Worm (Caenorhabditis elegans) whole organism, dauer: ENCODE measurements around the gene Y66D12A.8.

Experiments used
- unc-62 ChIP-seq: sonication (generic microtip); optimal IDR thresholded peaks from 2 replicates; lab custom pipeline; 2017; ENCODE audit warnings: missing biosample characterization, missing genetic modification reagents, missing genetic modification characterization

Gene Y66D12A.8

DNA sequence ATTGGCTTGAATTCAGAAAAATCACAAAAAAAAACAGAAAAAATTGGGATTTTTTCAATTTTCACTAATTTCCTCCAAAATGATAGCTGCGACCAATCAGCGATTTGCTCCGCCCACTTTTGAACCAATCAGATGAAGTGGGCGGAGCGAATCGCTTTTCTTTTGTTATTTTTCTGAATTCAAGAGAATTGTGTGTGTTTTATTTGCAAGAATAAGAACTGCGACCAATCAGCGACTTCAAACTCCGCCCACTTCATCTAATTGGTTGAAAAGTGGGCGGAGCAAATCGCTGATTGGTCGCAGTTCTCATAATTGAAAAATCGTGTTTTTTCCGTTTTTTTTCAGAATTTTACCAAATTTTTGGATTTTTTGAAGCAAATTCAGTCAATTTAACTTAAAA, 8.5 kb downstream of the Y66D12A.8 start:
- TF ChIP-seq unc-62 = no peak

DNA sequence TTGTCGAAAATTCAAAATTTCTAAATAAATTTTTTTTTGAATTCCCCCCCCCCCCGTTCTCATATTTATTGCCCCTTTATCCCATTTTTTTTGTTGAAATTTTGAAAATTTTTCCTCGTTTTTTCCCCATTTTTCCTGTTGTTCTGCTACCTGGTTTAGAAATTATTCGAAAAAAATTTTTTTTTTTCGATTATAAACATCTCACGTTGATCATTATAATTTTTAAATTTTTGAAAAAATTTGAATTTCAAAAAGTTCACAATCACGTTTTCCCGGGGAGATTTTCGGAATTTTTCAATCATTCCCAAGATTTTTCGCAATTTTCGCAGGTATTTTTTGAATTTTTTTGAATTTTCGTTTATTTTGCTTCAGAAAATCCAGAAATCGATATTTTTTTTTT, 14.9 kb downstream of the Y66D12A.8 start, which contains the start of gene Y66D12A.3:
Gene Y66D12A.3, plus strand, starts transcription at position 301 of the 400 bp plus-strand sequence.
- TF ChIP-seq unc-62 = no peak

DNA sequence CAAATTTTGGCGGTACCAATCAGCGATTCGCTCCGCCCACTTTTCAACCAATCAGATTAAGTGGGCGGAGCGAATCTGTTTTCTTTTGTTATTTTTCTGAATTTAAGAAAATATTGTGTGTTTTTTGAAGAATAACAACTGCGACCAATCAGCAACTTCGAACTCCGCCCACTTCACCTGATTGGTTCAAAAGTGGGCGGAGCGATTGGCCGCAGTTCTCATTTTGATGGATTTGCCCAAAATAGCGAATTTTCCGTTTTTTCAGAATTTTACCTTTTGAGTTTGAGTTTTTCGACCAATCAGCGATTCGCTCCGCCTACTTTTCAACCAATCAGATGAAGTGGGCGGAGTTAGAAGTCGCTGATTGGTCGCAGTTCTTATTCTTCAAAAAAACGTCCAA, 15.3 kb downstream of the Y66D12A.8 start:
- no peak for TF ChIP-seq unc-62

DNA sequence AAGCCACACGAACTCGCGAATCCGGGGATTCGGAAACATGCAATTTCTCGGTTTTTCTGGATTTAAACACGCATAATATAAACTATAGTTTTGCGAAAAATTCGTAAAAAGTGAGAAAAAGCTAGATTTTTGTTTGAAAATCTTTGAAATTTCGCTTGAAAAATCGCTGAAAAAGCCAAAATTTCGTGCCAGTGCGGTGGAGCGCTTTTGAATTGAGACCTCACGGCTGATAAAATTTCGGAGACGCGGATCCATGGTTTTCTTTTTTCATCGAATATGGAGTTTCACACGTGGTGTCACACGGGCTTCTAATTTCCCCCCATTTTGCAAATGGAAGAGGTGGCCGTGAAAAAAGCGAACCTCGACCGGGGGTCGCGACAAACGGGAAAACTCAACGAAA, 16.2 kb downstream of the Y66D12A.8 start:
- TF ChIP-seq unc-62 = no peak

DNA sequence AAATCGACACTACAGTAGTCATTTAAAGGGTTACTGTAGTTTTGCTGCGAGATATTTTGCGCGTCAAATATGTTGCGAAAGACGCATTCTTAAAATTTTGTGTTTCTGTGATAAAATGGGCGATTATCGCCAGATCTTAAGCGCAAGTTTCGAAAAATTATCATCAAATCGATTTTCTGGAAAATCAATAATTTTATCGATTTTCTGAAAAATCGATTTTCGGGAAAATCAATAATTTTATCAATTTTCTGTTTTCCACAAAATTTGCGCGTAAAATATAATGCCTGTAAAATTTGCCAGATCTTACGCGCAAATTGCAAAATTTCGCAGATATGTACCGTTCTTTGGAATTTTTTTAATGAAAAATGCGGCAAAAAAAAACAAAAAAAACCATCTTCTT, 18.1 kb downstream of the Y66D12A.8 start:
- no peak for TF ChIP-seq unc-62

DNA sequence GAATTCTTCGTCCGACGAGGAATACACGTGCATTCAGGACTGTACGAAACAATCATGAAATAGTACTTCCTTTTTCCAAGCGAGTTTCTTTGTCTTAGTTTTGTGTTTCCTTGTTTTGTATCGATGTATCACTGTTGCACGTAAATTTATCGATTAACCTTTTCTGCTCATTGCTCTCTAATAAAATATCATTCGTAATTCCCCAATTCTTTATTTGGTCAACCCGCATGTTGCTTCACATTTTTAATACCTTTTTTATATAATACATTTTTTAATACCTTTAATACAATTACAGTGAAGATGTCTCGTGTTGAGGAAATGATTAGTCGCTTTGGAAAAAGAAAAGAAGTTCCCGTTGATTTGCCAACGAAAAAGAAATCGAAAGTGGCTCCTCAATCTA, 33.8 kb downstream of the Y66D12A.8 start, which contains the start of gene Y66D12A.1:
Gene Y66D12A.1, plus strand, starts transcription at position 301 of the 400 bp plus-strand sequence.
- no peak for TF ChIP-seq unc-62

DNA sequence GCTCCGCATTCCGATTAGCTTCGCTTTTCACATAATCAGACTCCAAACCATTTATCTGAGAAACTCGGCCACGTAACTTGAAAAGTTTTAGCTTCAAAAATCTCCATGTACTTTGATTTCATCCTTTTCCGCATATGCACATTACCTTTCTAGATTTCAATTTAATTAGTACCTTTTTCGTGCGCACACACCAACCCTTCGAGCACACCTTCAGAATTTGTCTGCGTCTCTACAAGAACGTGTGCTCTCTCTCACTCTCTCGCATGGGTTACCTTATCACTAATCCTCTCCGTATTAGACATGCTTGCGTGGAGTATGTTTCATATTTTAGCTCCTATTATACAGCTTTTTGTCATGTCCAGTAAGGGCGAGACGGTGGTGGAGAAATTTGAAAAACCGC, 35.5 kb downstream of the Y66D12A.8 start, which contains the start of gene Y66D12A.30:
Gene Y66D12A.30, plus strand, starts transcription at position 301 of the 400 bp plus-strand sequence.
- TF ChIP-seq unc-62 = no peak

DNA sequence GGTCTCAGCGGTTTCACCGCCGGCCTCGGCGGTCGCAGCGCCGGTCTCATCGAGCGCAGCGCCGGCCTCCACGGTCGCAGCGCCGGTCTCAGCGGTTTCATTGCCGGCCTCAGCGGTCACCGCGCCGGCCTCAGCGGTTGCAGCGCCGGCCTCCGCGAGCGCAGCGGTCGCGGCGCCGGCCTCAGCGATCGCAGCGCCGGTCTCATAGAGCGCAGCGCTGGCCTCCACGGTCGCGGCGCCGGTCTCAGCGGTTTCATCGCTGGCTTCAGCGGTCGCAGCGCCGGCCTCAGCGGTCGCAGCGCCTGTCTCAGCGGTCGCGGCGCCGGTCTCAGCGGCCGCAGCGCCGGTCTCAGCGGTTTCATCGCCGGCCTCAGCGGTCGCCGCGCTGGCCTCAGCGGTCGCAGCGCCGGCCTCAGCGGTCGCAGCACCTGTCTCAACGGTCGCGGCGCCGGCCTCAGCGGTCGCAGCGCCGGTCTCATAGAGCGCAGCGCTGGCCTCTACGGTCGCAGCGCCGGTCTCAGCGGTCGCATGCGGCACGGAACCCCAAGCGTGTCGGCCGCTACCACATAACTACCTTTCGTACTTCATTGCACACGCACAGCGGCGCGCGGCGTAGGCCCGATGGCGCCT, 37.7 kb downstream of the Y66D12A.8 start:
- no peak for TF ChIP-seq unc-62

DNA sequence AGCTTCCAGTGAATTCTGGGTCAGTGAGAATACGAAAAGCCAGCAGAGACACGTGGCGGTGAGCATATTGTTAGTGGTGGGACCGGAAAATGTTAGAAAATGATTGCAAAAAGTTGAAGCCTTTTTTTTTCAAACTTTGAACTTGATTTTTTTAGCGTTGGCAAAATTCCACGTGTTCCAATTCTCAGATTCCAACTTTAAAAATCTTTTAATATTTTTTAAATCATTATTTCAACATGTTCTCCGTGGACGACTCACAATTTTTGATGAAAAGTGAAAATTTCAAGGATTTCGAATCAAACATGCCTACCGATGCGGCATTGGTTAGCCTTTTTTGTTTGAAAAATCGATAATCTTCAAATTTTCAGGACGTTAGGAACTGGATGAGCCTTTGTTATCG, 38.4 kb downstream of the Y66D12A.8 start, which contains the start of the genes Y66A7A.9 and Y66A7A.4:
Gene Y66A7A.9, minus strand, starts transcription at position 101 of the 400 bp plus-strand sequence.
Gene Y66A7A.4, plus strand, starts transcription at position 237 of the 400 bp plus-strand sequence.
- TF ChIP-seq unc-62 = no peak

DNA sequence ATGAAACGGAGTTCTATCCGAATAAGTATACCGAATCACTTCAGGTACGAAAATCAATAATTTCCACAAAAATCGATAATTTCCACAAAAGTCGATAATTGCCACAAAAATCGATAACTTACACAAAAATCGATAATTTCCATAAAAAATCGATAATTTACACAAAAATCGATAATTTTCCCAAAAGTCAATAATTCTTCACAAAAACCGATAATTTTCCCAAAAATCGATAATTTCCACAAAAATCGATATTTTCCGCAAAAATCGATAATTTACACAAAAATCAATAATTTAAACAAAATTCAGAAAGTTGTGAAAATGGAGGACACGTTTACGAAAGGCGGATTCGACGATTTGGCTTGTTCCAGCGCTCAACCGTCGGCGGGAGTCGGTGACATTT, 40.9 kb downstream of the Y66D12A.8 start:
- TF ChIP-seq unc-62 = no peak

DNA sequence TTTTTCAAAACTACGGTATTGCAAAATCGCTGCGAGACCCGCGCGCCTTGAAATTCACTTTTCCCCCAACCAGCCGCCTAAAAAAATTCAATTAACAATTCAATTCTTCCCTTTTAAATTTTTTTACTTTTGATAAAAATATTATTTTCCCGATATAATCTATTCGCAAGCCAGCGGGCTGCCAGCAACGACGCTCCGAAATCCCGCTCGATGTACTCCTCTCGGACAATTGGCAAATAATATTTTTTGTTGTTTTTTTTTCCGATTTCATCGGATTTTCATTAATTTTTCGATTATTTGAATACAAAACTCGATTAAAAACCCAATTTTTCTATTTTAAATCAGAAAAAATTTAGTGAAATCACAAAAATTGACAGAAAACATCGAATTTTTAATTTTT, 41.8 kb downstream of the Y66D12A.8 start:
- no peak for TF ChIP-seq unc-62

DNA sequence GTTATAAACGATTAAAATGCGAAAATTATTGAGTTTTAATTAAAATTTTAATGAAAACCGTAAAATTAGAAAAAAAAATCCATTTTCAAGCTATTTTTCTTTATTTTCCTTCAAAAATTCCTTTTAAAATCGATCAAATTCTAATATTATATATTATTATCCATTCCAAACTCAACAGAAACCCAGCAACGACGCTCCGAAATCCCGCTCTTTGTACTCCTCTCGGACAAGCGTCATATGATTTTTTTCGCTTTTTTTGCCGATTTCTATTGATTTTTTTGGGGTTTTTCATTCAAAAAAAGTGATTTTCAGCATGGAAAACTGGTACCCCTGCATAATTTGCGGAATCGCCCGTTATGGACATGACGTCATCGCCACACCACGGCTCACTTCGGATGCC, 42.4 kb downstream of the Y66D12A.8 start, which contains the start of gene ceh-91:
Gene ceh-91, plus strand, starts transcription at position 301 of the 400 bp plus-strand sequence.
- TF ChIP-seq unc-62 = no peak

DNA sequence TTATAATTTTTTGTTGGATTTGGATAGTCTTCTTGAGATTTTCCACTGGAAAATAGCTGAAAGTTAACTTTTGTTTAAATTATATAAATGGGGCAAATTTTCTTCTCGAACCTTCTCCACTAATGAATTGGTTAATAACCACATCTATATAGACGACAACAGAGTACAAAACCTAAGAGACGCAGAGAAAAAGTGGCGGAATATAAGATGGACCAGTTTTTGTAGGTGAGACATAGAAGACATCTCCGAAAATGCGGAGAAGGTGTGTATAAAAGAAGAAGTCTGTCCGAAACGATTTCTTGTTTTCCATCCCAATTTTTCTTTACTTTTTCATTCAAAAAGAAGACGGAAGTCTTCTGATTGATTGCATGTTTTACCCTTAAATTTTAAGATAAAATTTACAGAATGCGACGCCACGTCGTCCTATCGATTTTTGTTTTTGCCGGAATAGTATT, 50.8 kb downstream of the Y66D12A.8 start, which contains the start of gene gly-8:
Gene gly-8, plus strand, starts transcription at position 405 of the 455 bp plus-strand sequence.
- no peak for TF ChIP-seq unc-62

DNA sequence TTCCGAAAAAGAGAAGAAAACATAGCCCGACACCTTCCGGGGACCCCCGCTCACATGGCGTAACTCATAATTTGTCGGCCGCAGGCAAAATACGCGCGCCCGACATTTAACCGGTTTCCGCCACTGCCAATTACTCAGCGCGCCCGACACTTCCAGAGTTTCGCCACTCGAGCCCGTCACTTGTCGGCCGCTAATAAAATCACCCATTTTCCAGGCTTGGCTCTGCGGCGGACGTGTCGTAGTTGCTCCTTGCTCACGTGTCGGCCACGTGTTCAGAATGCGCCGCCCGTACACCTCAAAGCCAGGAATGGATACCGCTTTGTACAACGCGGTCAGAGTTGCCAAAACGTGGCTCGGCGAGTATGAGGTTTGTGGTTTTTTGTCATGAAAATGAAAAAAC, 53.6 kb downstream of the Y66D12A.8 start:
- no peak for TF ChIP-seq unc-62
